Worm (Caenorhabditis elegans) whole organism, L1 larva: ENCODE measurements around the gene nhr-110.
A peak's percentile ranks its signal among the peaks of the same experiment; 100 is the strongest.

Source experiments
- C16A3.4 ChIP-seq: fragments of 150-350 bp; optimal IDR thresholded peaks from 2 replicates; lab custom pipeline; 2014; ENCODE audit warnings: missing biosample characterization, missing genetic modification characterization
- C34B4.2 ChIP-seq: sonication (generic microtip); optimal IDR thresholded peaks from 2 replicates; lab custom pipeline; 2017; ENCODE audit warnings: mild to moderate bottlenecking, missing genetic modification characterization, missing compliant biosample characterization
- aha-1 ChIP-seq: fragments of 150-350 bp; optimal IDR thresholded peaks from 2 replicates; lab custom pipeline; 2014; ENCODE audit warnings: missing biosample characterization, missing genetic modification characterization
- alr-1 ChIP-seq: fragments of 200-800 bp; sonication (Bioruptor generic); optimal IDR thresholded peaks from 2 replicates; lab custom pipeline; 2018; ENCODE audit warnings: borderline replicate concordance, mild to moderate bottlenecking, missing genetic modification characterization, missing compliant biosample characterization
- blmp-1 ChIP-seq: fragments of 150-350 bp; optimal IDR thresholded peaks from 2 replicates; lab custom pipeline; 2014; ENCODE audit warnings: missing biosample characterization, missing genetic modification characterization
- ceh-63 ChIP-seq: fragments of 200-800 bp; sonication (Bioruptor generic); optimal IDR thresholded peaks from 2 replicates; lab custom pipeline; 2018; ENCODE audit warnings: mild to moderate bottlenecking, missing genetic modification characterization, missing compliant biosample characterization
- ceh-8 ChIP-seq: fragments of 200-800 bp; sonication (Bioruptor generic); optimal IDR thresholded peaks from 2 replicates; lab custom pipeline; 2018; ENCODE audit warnings: mild to moderate bottlenecking, missing genetic modification characterization, moderate library complexity, missing compliant biosample characterization
- ceh-82 ChIP-seq, 3 experiments: fragments of 150-350 bp in 1 of 3; sonication (generic microtip) in 2 of 3; optimal IDR thresholded peaks; 2 replicates each; lab custom pipeline; 2014 to 2017; ENCODE audit warnings: missing biosample characterization in 3 of 3, missing genetic modification characterization in 3 of 3
- ceh-88 ChIP-seq: fragments of 200-800 bp; sonication (Bioruptor generic); IDR thresholded peaks from 2 replicates; pipeline ENCODE4 v1.3.6; 2022; ENCODE audit warnings: missing genetic modification characterization, missing compliant biosample characterization
- ceh-90 ChIP-seq: sonication (generic microtip); optimal IDR thresholded peaks from 2 replicates; lab custom pipeline; 2016; ENCODE audit warnings: missing genetic modification characterization, missing compliant biosample characterization
- ces-1 ChIP-seq: fragments of 150-350 bp; optimal IDR thresholded peaks from 2 replicates; lab custom pipeline; 2014; ENCODE audit warnings: missing biosample characterization, missing genetic modification reagents, missing genetic modification characterization
- dpl-1 ChIP-seq, 3 experiments: fragments of 150-350 bp in 2 of 3; sonication (generic microtip) in 1 of 3; optimal IDR thresholded peaks; 2 replicates each; lab custom pipeline; 2014 to 2017; ENCODE audit warnings: missing biosample characterization in 3 of 3, missing genetic modification characterization in 3 of 3, missing genetic modification reagents in 3 of 3
- efl-1 ChIP-seq, 4 experiments: fragments of 150-350 bp; optimal IDR thresholded peaks in 3 of 4; peaks in 1 of 4; 1 replicate in 1 of 4; 2 replicates in 3 of 4; lab custom pipeline; 2014; ENCODE audit warnings: missing biosample characterization in 2 of 4, missing genetic modification characterization in 2 of 4, missing genetic modification reagents in 2 of 4
- egl-13 ChIP-seq: sonication (generic microtip); optimal IDR thresholded peaks from 2 replicates; lab custom pipeline; 2016; ENCODE audit warnings: missing genotype, missing genetic modification reagents, missing genetic modification characterization, missing compliant biosample characterization
- elt-3 ChIP-seq, 6 experiments: fragments of 150-350 bp in 1 of 6; sonication (generic microtip); optimal IDR thresholded peaks; 2 replicates each; lab custom pipeline; 2017 to 2018; ENCODE audit warnings: missing biosample characterization in 6 of 6, missing genetic modification characterization in 6 of 6, inconsistent platforms in 1 of 6
- ets-5 ChIP-seq: fragments of 200-800 bp; sonication (Bioruptor generic); IDR thresholded peaks from 2 replicates; pipeline ENCODE4 v1.3.6; 2022; ENCODE audit warnings: missing genetic modification characterization, missing compliant biosample characterization
- fkh-4 ChIP-seq: sonication (generic microtip); optimal IDR thresholded peaks from 2 replicates; lab custom pipeline; 2016; ENCODE audit warnings: missing compliant biosample characterization, missing genetic modification characterization, borderline replicate concordance
- fkh-8 ChIP-seq: sonication (generic microtip); optimal IDR thresholded peaks from 2 replicates; lab custom pipeline; 2016; ENCODE audit warnings: mild to moderate bottlenecking, missing genetic modification characterization, missing compliant biosample characterization
- grh-1 ChIP-seq: fragments of 200-800 bp; sonication (Bioruptor generic); IDR thresholded peaks from 2 replicates; pipeline ENCODE4 v1.3.6; 2022; ENCODE audit warnings: missing genetic modification reagents, missing genetic modification characterization, missing compliant biosample characterization
- irx-1 ChIP-seq: sonication (generic microtip); optimal IDR thresholded peaks from 2 replicates; lab custom pipeline; 2016; ENCODE audit warnings: missing genetic modification characterization, missing compliant biosample characterization
- jun-1 ChIP-seq: fragments of 150-350 bp; optimal IDR thresholded peaks from 2 replicates; lab custom pipeline; 2014; ENCODE audit warnings: missing biosample characterization, missing genetic modification reagents, missing genetic modification characterization
- lin-13 ChIP-seq: fragments of 150-350 bp; optimal IDR thresholded peaks from 2 replicates; lab custom pipeline; 2014; ENCODE audit warnings: missing biosample characterization, missing genetic modification reagents, missing genetic modification characterization
- lin-14 ChIP-seq: fragments of 200-800 bp; sonication (Bioruptor generic); optimal IDR thresholded peaks from 2 replicates; lab custom pipeline; 2018; ENCODE audit warnings: mild to moderate bottlenecking, missing genetic modification characterization, moderate library complexity, missing compliant biosample characterization
- lin-35 ChIP-seq, 2 experiments: fragments of 150-350 bp; optimal IDR thresholded peaks; 2 replicates each; lab custom pipeline; 2014; ENCODE audit warnings: missing biosample characterization in 2 of 2, missing genetic modification characterization in 2 of 2, missing genetic modification reagents in 2 of 2
- nhr-12 ChIP-seq: sonication (generic microtip); optimal IDR thresholded peaks from 2 replicates; lab custom pipeline; 2017; ENCODE audit warnings: missing biosample characterization, missing genetic modification characterization
- nhr-20 ChIP-seq: sonication (generic microtip); optimal IDR thresholded peaks from 2 replicates; lab custom pipeline; 2016; ENCODE audit warnings: mild to moderate bottlenecking, missing genetic modification characterization, missing compliant biosample characterization
- nhr-237 ChIP-seq: fragments of 150-350 bp; optimal IDR thresholded peaks from 2 replicates; lab custom pipeline; 2014; ENCODE audit warnings: missing biosample characterization, missing genetic modification characterization
- nhr-28 ChIP-seq: fragments of 150-350 bp; optimal IDR thresholded peaks from 2 replicates; lab custom pipeline; 2014; ENCODE audit warnings: missing biosample characterization, missing genetic modification characterization
- nhr-71 ChIP-seq: sonication (generic microtip); optimal IDR thresholded peaks from 2 replicates; lab custom pipeline; 2016; ENCODE audit warnings: mild to moderate bottlenecking, missing genetic modification characterization, moderate library complexity, missing compliant biosample characterization
- nhr-76 ChIP-seq: sonication (generic microtip); optimal IDR thresholded peaks from 2 replicates; lab custom pipeline; 2017; ENCODE audit warnings: missing biosample characterization, missing genetic modification characterization
- nhr-77 ChIP-seq: fragments of 150-350 bp; optimal IDR thresholded peaks from 2 replicates; lab custom pipeline; 2014; ENCODE audit warnings: missing biosample characterization, missing genetic modification characterization
- nhr-85 ChIP-seq: sonication (generic microtip); peaks from one replicate; lab custom pipeline; 2016; ENCODE audit warnings: missing genetic modification characterization, inconsistent platforms, missing compliant biosample characterization
- nhr-90 ChIP-seq: sonication (generic microtip); optimal IDR thresholded peaks from 2 replicates; lab custom pipeline; 2016; ENCODE audit warnings: mild to moderate bottlenecking, missing genetic modification characterization, missing compliant biosample characterization; ENCODE audit not compliant: poor library complexity
- pag-3 ChIP-seq: sonication (generic microtip); optimal IDR thresholded peaks from 2 replicates; lab custom pipeline; 2017; ENCODE audit warnings: missing genetic modification characterization, mild to moderate bottlenecking, missing compliant biosample characterization, antibody characterized with exemption, borderline replicate concordance; ENCODE audit not compliant: insufficient read depth
- pax-3 ChIP-seq: fragments of 200-800 bp; sonication (Bioruptor generic); optimal IDR thresholded peaks from 2 replicates; lab custom pipeline; 2018; ENCODE audit warnings: mild to moderate bottlenecking, missing genetic modification characterization, moderate library complexity, missing compliant biosample characterization
- rnt-1 ChIP-seq: sonication (generic microtip); optimal IDR thresholded peaks from 2 replicates; lab custom pipeline; 2016; ENCODE audit warnings: mild to moderate bottlenecking, missing genetic modification characterization, moderate library complexity, missing compliant biosample characterization
- snpc-4 ChIP-seq: fragments of 150-350 bp; optimal IDR thresholded peaks from 2 replicates; lab custom pipeline; 2014; ENCODE audit warnings: missing biosample characterization, missing genetic modification characterization
- snu-23 ChIP-seq: sonication (generic microtip); optimal IDR thresholded peaks from 2 replicates; lab custom pipeline; 2016; ENCODE audit warnings: missing genetic modification characterization, missing compliant biosample characterization
- sptf-1 ChIP-seq: fragments of 150-350 bp; optimal IDR thresholded peaks from 2 replicates; lab custom pipeline; 2014; ENCODE audit warnings: missing biosample characterization, missing genetic modification characterization
- sup-37 ChIP-seq: fragments of 200-800 bp; sonication (Bioruptor generic); optimal IDR thresholded peaks from 2 replicates; lab custom pipeline; 2018; ENCODE audit warnings: mild to moderate bottlenecking, missing genetic modification characterization, missing compliant biosample characterization
- swsn-7 ChIP-seq: sonication (generic microtip); optimal IDR thresholded peaks from 2 replicates; lab custom pipeline; 2016; ENCODE audit warnings: missing genetic modification characterization, missing compliant biosample characterization
- unc-62 ChIP-seq: fragments of 150-350 bp; optimal IDR thresholded peaks from 2 replicates; lab custom pipeline; 2014; ENCODE audit warnings: missing biosample characterization, missing genetic modification reagents, missing genetic modification characterization
- vab-15 ChIP-seq: sonication (generic microtip); optimal IDR thresholded peaks from 2 replicates; lab custom pipeline; 2017; ENCODE audit warnings: missing genotype, mild to moderate bottlenecking, missing genetic modification characterization, missing compliant biosample characterization

The nhr-110 gene

ce11 chrV:1635859-1636258 is 11.6 kb upstream of the nhr-110 start, which contains the start of gene str-222 (continued):
- no peak for TF ChIP-seq unc-62 (GFP tag; lab: Kevin White, UChicago)
- TF ChIP-seq, all 84 proteins: peak for 0

ce11 chrV:1631717-1632116 is 7.5 kb upstream of the nhr-110 start, which contains the start of gene irld-17:
TSS of gene irld-17 (plus strand) at chrV:1632017.
- TF ChIP-seq efl-1 (optimal IDR thresholded peaks at IDR 0.05; lab: Kevin White, UChicago) = no peak
- TF ChIP-seq efl-1 (GFP tag; optimal IDR thresholded peaks at IDR 0.05 in 1 of 2; lab: Kevin White, UChicago) = peak in 1 of 2 experiments; percentile 67
- TF ChIP-seq C34B4.2 (tag; lab: Kevin White, UChicago) = no peak

ce11 chrV:1631148-1631547 is 6.9 kb upstream of the nhr-110 start, which contains the start of gene Y46H3D.8:
TSS of gene Y46H3D.8 (minus strand) at chrV:1631248.
- TF ChIP-seq ets-5 (GFP tag; lab: Robert Waterston, UW) (no peak), alr-1 (tag; lab: Kevin White, UChicago) (no peak), fkh-8 (tag; lab: Kevin White, UChicago) (no peak), nhr-90 (tag; lab: Kevin White, UChicago) (no peak), nhr-12 (no peak), lin-14 (GFP tag; lab: Kevin White, UChicago) (no peak), nhr-237 (tag; lab: Kevin White, UChicago) (no peak), egl-13 (tag; lab: Kevin White, UChicago) (no peak), lin-13 (GFP tag; lab: Kevin White, UChicago) (no peak), nhr-76 (tag; lab: Kevin White, UChicago) (no peak), dpl-1 (GFP tag; optimal IDR thresholded peaks at IDR 0.05; lab: Kevin White, UChicago) (no peak)

ce11 chrV:1629329-1629728 is 5.1 kb upstream of the nhr-110 start, which contains the start of gene nhr-238:
TSS of gene nhr-238 (minus strand) at chrV:1629432.
- TF ChIP-seq sup-37 (GFP tag; lab: Kevin White, UChicago) (no peak), blmp-1 (tag; lab: Kevin White, UChicago) (peak; percentile 18), nhr-28 (no peak), nhr-20 (peak; percentile 54), snu-23 (GFP tag; lab: Kevin White, UChicago) (peak; percentile 29), nhr-77 (tag; lab: Kevin White, UChicago) (peak; percentile 96), nhr-71 (tag; lab: Kevin White, UChicago) (peak; percentile 31), nhr-85 (peak; percentile 63), ceh-82 (tag; optimal IDR thresholded peaks at IDR 0.05; lab: Kevin White, UChicago) (no peak), lin-35 (GFP tag; optimal IDR thresholded peaks at IDR 0.05; lab: Kevin White, UChicago) (peak in 1 of 2 experiments; percentile 6)

ce11 chrV:1627269-1627668 is 3.0 kb upstream of the nhr-110 start:
- no peak for TF ChIP-seq pax-3
- peak; percentile 54 for TF ChIP-seq snu-23 (GFP tag; lab: Kevin White, UChicago)
- TF ChIP-seq vab-15 (tag; lab: Kevin White, UChicago) = no peak
- TF ChIP-seq ceh-8 (GFP tag; lab: Kevin White, UChicago) = no peak
- peak; percentile 67 for TF ChIP-seq nhr-71 (tag; lab: Kevin White, UChicago)
- peak; percentile 87 for TF ChIP-seq nhr-85
- TF ChIP-seq lin-14 (GFP tag; lab: Kevin White, UChicago) = peak; percentile 95
- no peak for TF ChIP-seq sptf-1
- no peak for TF ChIP-seq aha-1 (tag; lab: Kevin White, UChicago)
- no peak for TF ChIP-seq irx-1 (tag; lab: Kevin White, UChicago)
- no peak for TF ChIP-seq ceh-88 (GFP tag; lab: Robert Waterston, UW)
- peak in 1 of 6 experiments; percentile 26 for TF ChIP-seq elt-3 (tag; optimal IDR thresholded peaks at IDR 0.05; lab: Kevin White, UChicago)
- TF ChIP-seq nhr-28 = peak; percentile 83
- no peak for TF ChIP-seq C16A3.4 (tag; lab: Kevin White, UChicago)
- no peak for TF ChIP-seq ceh-63 (GFP tag; lab: Kevin White, UChicago)
- peak in 2 of 3 experiments; percentile 10 to 17 for TF ChIP-seq ceh-82 (tag; optimal IDR thresholded peaks at IDR 0.05; lab: Kevin White, UChicago)
- TF ChIP-seq ceh-90 (tag; lab: Kevin White, UChicago) = no peak
- TF ChIP-seq fkh-4 (tag; lab: Kevin White, UChicago) = no peak
- no peak for TF ChIP-seq grh-1 (GFP tag; lab: Robert Waterston, UW)
- TF ChIP-seq pag-3 = no peak
- TF ChIP-seq swsn-7 (tag; lab: Kevin White, UChicago) = no peak
- peak in 2 of 3 experiments; percentile 3 for TF ChIP-seq dpl-1 (GFP tag; optimal IDR thresholded peaks at IDR 0.05; lab: Kevin White, UChicago)
- TF ChIP-seq snpc-4 (tag; lab: Kevin White, UChicago) = no peak
- TF ChIP-seq jun-1 (tag; lab: Kevin White, UChicago) = peak; percentile 35
- TF ChIP-seq alr-1 (tag; lab: Kevin White, UChicago) = no peak
- no peak for TF ChIP-seq rnt-1
- no peak for TF ChIP-seq ces-1 (GFP tag; lab: Kevin White, UChicago)
